Fruit fly (Drosophila melanogaster) whole organism: Measurements from ENCODE around the gene spoon.

ENCODE experiments used
- CG8478 ChIP-seq: fragments of >200 bp; optimal IDR thresholded peaks from 2 replicates; lab custom pipeline; 2018; ENCODE audit warnings: inconsistent platforms
- Dll ChIP-seq: fragments of >200 bp; optimal IDR thresholded peaks from 2 replicates; lab custom pipeline; 2017
- EcR ChIP-seq, 2 experiments: fragments of >200 bp; optimal IDR thresholded peaks; 2 replicates each; lab custom pipeline; 2017; ENCODE audit warnings: missing biosample characterization in 2 of 2, missing genetic modification characterization in 2 of 2, missing genetic modification reagents in 2 of 2
- pan ChIP-seq: fragments of >200 bp; optimal IDR thresholded peaks from 2 replicates; lab custom pipeline; 2017
- psq ChIP-seq: fragments of >200 bp; optimal IDR thresholded peaks from 2 replicates; lab custom pipeline; 2017
- usp ChIP-seq: fragments of >200 bp; optimal IDR thresholded peaks from 2 replicates; lab custom pipeline; 2017; ENCODE audit warnings: missing biosample characterization, missing genetic modification characterization, mixed read lengths

Gene spoon

DNA sequence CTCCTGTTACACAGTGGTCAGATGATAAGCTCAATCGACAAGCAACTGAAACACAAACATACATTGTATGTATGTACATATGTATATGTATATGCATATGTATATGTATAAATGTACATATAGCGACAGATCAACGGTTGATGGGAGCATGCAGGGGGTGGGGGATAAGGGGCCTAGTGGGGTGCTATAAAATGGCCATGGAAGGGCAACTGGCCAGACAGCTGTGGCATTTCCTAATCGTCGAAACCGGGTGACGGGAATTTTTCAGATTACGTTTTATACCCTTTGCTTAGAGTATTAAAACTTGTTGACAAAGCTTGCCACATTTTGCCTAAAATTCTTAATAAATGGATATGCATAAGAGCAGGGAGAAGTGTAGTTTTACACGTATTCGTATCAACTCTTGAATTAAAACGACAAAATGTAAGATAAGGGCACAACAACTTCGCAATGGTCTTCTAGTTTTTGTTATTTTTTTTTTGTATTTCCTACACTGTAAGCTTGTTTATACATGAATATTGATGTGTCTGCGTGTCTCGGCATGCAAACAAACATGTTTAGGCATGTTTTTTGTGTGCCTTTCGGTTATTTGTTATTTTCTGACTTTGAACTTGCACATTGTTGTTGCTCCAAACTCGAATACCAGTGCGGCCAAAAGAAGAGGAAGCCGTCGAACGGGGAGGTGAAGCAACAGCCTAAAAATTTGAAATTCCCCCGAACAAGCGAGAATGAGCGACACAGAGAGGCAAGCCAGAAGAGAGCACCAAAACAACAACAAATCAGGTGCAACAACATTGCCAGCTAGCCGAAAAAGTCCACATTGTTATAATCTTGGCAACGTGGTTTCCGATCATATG, 1.4 kb downstream of the spoon start:
- TF ChIP-seq psq (lab: Kevin White, UChicago) (no peak), Dll (lab: Kevin White, UChicago) (no peak), CG8478 (no peak), EcR (GFP tag; optimal IDR thresholded peaks at IDR 0.05; lab: Kevin White, UChicago) (no peak), pan (lab: Kevin White, UChicago) (no peak), usp (GFP tag; lab: Kevin White, UChicago) (no peak)

DNA sequence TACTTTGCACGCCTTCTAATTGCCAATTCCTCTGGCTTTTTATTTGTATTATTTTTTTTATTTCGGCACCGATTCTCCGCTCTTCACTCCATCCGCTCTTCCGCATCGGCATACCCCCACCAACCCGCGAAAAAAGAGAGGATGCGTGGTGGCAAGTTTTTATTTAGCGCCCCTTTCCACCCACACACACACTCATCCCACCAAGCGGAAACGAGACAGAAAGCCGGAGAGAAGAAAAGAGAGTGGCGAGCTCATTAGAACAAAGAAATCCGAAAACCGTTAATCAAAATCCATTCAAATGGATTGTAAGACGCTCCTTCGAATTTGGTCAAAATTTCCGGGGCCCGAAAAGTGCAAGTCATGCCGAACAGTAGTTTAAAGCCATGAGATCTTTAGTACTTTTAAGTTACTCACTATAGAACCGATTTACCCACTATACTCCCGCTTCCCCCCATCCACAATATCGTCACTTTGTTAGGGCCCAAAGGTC, 2.1 kb downstream of the spoon start:
- no peak for TF ChIP-seq EcR (GFP tag; optimal IDR thresholded peaks at IDR 0.05; lab: Kevin White, UChicago)
- TF ChIP-seq Dll (lab: Kevin White, UChicago): no peak
- no peak for TF ChIP-seq pan (lab: Kevin White, UChicago)
- no peak for TF ChIP-seq usp (GFP tag; lab: Kevin White, UChicago)
- no peak for TF ChIP-seq psq (lab: Kevin White, UChicago)
- TF ChIP-seq CG8478: no peak

- no peak for TF ChIP-seq psq (lab: Kevin White, UChicago)
- TF ChIP-seq usp (GFP tag; lab: Kevin White, UChicago): no peak
- TF ChIP-seq pan (lab: Kevin White, UChicago): no peak
- TF ChIP-seq EcR (GFP tag; optimal IDR thresholded peaks at IDR 0.05; lab: Kevin White, UChicago): no peak
- TF ChIP-seq Dll (lab: Kevin White, UChicago): no peak
- TF ChIP-seq CG8478: no peak
Measured at dm6 chrX:5417836-5418554, 2.7 kb downstream of the spoon start.

DNA sequence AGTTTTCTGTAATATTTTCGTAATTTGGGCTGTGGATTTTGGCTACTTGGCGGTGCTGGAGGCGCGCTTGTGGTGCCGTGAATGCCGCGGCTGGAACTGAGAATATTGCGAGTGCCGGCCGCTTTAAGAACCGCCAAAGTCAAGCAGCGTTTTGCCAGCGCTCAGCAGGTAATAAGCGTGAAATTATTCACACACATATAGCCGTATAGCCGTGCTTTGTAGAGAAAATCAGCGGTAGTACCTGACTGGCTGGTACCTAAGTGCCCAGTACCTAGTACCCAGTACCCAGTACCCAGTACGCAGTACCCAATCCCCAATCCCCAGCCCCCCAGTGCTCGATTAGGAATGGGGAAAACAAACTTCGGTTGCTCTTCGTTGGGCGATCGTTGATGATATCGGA, 9.9 kb downstream of the spoon start, which contains the start of gene NAAT1:
NAAT1 (minus strand) TSS at position 101 of the 400 bp plus-strand sequence.
- TF ChIP-seq Dll (lab: Kevin White, UChicago): no peak
- TF ChIP-seq EcR (GFP tag; optimal IDR thresholded peaks at IDR 0.05; lab: Kevin White, UChicago): no peak
- TF ChIP-seq CG8478: no peak
- TF ChIP-seq psq (lab: Kevin White, UChicago): no peak
- TF ChIP-seq usp (GFP tag; lab: Kevin White, UChicago): no peak
- TF ChIP-seq pan (lab: Kevin White, UChicago): no peak

- no peak for TF ChIP-seq CG8478
- no peak for TF ChIP-seq pan (lab: Kevin White, UChicago)
- no peak for TF ChIP-seq psq (lab: Kevin White, UChicago)
- no peak for TF ChIP-seq usp (GFP tag; lab: Kevin White, UChicago)
- no peak for TF ChIP-seq Dll (lab: Kevin White, UChicago)
- TF ChIP-seq EcR (GFP tag; optimal IDR thresholded peaks at IDR 0.05; lab: Kevin White, UChicago): no peak
Measured at dm6 chrX:5408869-5409268, 11.8 kb downstream of the spoon start.

DNA sequence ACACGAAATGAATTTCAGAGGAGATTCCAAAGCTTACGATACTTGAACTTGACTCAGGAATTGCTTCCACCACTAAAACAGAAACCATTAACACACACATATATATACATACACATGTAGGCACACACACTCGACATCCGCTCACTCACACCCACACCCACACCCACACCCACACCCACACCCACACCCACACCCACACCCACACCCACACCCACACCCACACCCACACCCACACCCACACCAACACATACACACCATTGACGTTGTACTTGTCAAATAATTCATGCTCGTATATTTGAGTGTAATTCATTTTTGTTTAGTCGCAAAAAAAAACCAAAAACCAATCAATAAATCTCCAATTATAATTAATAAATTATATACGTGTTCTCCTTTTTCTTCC, 38.1 kb downstream of the spoon start:
- no peak for TF ChIP-seq psq (lab: Kevin White, UChicago)
- no peak for TF ChIP-seq CG8478
- no peak for TF ChIP-seq EcR (GFP tag; optimal IDR thresholded peaks at IDR 0.05; lab: Kevin White, UChicago)
- TF ChIP-seq Dll (lab: Kevin White, UChicago): no peak
- no peak for TF ChIP-seq pan (lab: Kevin White, UChicago)
- TF ChIP-seq usp (GFP tag; lab: Kevin White, UChicago): no peak

DNA sequence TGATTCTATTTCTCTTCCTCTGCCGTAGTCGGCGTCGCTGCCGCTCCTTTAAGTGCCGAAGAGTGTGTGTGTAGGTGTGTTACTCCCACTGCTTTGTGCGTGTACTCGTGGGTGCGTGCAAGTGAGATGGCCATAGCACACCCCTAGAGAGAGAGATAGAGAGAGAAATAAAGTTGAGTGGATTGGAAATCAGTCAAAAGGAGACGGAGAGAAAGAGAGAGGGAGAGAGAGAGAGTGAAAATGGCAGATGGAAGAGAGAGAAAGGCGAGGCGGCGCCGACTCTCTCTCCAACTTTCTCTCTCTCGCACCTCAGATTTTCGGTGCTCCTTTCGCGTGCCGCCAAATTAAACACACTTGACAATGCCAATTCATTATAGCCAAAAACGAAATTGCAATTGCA, 56.6 kb downstream of the spoon start:
- TF ChIP-seq pan (lab: Kevin White, UChicago): no peak
- TF ChIP-seq psq (lab: Kevin White, UChicago): no peak
- TF ChIP-seq CG8478: no peak
- no peak for TF ChIP-seq usp (GFP tag; lab: Kevin White, UChicago)
- TF ChIP-seq Dll (lab: Kevin White, UChicago): no peak
- TF ChIP-seq EcR (GFP tag; optimal IDR thresholded peaks at IDR 0.05; lab: Kevin White, UChicago): no peak

- TF ChIP-seq psq (lab: Kevin White, UChicago): no peak
- no peak for TF ChIP-seq usp (GFP tag; lab: Kevin White, UChicago)
- no peak for TF ChIP-seq EcR (GFP tag; optimal IDR thresholded peaks at IDR 0.05; lab: Kevin White, UChicago)
- no peak for TF ChIP-seq CG8478
- TF ChIP-seq pan (lab: Kevin White, UChicago): no peak
- no peak for TF ChIP-seq Dll (lab: Kevin White, UChicago)
Measured at dm6 chrX:5363116-5363515, 57.6 kb downstream of the spoon start.
